Worm (Caenorhabditis elegans) whole organism, midembryonic: ENCODE data around the gene Y45G5AL.1.

Source experiments
- cog-1 ChIP-seq: sonication (generic microtip); optimal IDR thresholded peaks from 2 replicates; lab custom pipeline; 2016; ENCODE audit warnings: missing genetic modification characterization, missing compliant biosample characterization
- flt-1 ChIP-seq: fragments of 200-800 bp; sonication (Bioruptor generic); IDR thresholded peaks from 2 replicates; pipeline ENCODE4 v1.3.6; 2022; ENCODE audit warnings: missing genetic modification characterization, missing compliant biosample characterization
- ref-1 ChIP-seq: fragments of 200-800 bp; sonication (Bioruptor generic); conservative IDR thresholded peaks from 2 replicates; pipeline ENCODE4 v1.3.6; 2022; ENCODE audit warnings: missing genetic modification reagents, missing genetic modification characterization, missing compliant biosample characterization
- tab-1 ChIP-seq: fragments of 200-800 bp; sonication (Bioruptor generic); IDR thresholded peaks from 2 replicates; pipeline ENCODE4 v1.3.6; 2022; ENCODE audit warnings: missing genetic modification characterization, missing compliant biosample characterization
- ztf-23 ChIP-seq: fragments of 200-800 bp; sonication (Bioruptor generic); IDR thresholded peaks from 2 replicates; pipeline ENCODE4 v1.3.6; 2022; ENCODE audit warnings: missing genetic modification reagents, missing genetic modification characterization, missing compliant biosample characterization
- ztf-29 ChIP-seq: fragments of 200-800 bp; sonication (Bioruptor generic); IDR thresholded peaks from 2 replicates; pipeline ENCODE4 v1.3.6; 2022; ENCODE audit warnings: missing genetic modification reagents, missing genetic modification characterization, missing compliant biosample characterization

DNA sequence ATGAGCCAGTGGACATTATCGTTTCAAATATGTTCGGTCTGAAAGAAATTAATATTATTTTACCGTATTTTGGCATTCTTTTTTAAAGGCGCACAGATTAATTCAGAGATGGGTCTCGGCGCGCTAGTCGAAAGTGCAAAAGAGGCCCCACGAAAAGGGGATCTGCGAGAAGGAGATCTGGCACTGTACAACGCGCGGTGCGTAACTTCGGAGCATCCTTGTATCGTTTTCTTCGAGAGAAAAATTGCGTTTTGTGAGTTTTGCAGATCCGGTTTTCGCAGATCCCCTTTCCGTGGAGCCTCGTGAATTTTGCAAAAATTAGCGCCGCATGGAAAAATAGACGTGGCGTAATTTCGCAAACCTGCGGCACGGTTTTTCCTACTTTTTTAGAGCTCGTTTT lies 37.4 kb downstream of the Y45G5AL.1 start:
- TF ChIP-seq cog-1 (tag; lab: Kevin White, UChicago) (no peak), tab-1 (GFP tag; lab: Robert Waterston, UW) (no peak), ztf-29 (GFP tag; lab: Robert Waterston, UW) (no peak), ref-1 (GFP tag; lab: Robert Waterston, UW) (no peak), ztf-23 (GFP tag; lab: Robert Waterston, UW) (no peak), flt-1 (GFP tag; lab: Robert Waterston, UW) (peak; percentile 70; the same call in 1 of the 2 replicates)
